Fruit fly (Drosophila melanogaster) whole organism, wandering third instar larva: ENCODE measurements around the gene H2.0.

Experiments
- Abd-B ChIP-seq: fragments of >200 bp; optimal IDR thresholded peaks from 2 replicates; lab custom pipeline; 2017; ENCODE audit warnings: missing biosample characterization, missing genetic modification characterization
- CG32264 ChIP-seq: fragments of 200-800 bp; sonication (Bioruptor generic); optimal IDR thresholded peaks from 2 replicates; lab custom pipeline; 2016; ENCODE audit warnings: missing biosample characterization, missing genetic modification characterization
- CG9705 ChIP-seq: fragments of 200-800 bp; sonication (Bioruptor generic); optimal IDR thresholded peaks from 2 replicates; lab custom pipeline; 2018; ENCODE audit warnings: missing biosample characterization, mild to moderate bottlenecking, missing genetic modification characterization
- CrebA ChIP-seq: fragments of 200-800 bp; sonication (Bioruptor generic); optimal IDR thresholded peaks from 2 replicates; lab custom pipeline; 2016; ENCODE audit warnings: missing biosample characterization, mild to moderate bottlenecking, missing genetic modification characterization, borderline replicate concordance
- Dfd ChIP-seq: fragments of >200 bp; optimal IDR thresholded peaks from 2 replicates; lab custom pipeline; 2017; ENCODE audit warnings: missing biosample characterization, missing genetic modification characterization
- Dif ChIP-seq: fragments of 200-275, 200-300 bp; sonication (Bioruptor generic); optimal IDR thresholded peaks from 2 replicates; lab custom pipeline; 2018; ENCODE audit warnings: missing biosample characterization, missing genetic modification characterization; ENCODE audit not compliant: partially characterized antibody
- GATAd ChIP-seq: sonication (Bioruptor generic); optimal IDR thresholded peaks from 2 replicates; lab custom pipeline; 2016; ENCODE audit warnings: missing biosample characterization, missing genetic modification characterization
- HLH106 ChIP-seq: fragments of 200-800 bp; optimal IDR thresholded peaks from 3 replicates; lab custom pipeline; 2019; ENCODE audit warnings: missing biosample characterization, mild to moderate bottlenecking, missing genetic modification characterization, moderate library complexity
- Hnf4 ChIP-seq: fragments of 200-800 bp; sonication (Bioruptor generic); optimal IDR thresholded peaks from 2 replicates; lab custom pipeline; 2016; ENCODE audit warnings: missing biosample characterization, mild to moderate bottlenecking, missing genetic modification characterization
- Hr78 ChIP-seq: fragments of >200 bp; optimal IDR thresholded peaks from 2 replicates; lab custom pipeline; 2017; ENCODE audit warnings: missing biosample characterization, missing genetic modification characterization
- Hr83 ChIP-seq: fragments of 200-300 bp; sonication (Bioruptor generic); optimal IDR thresholded peaks from 2 replicates; lab custom pipeline; 2016; ENCODE audit warnings: missing biosample characterization, mild to moderate bottlenecking, missing genetic modification characterization, moderate library complexity; ENCODE audit not compliant: poor library complexity, severe bottlenecking
- Jra ChIP-seq: sonication (Bioruptor generic); optimal IDR thresholded peaks from 2 replicates; lab custom pipeline; 2016; ENCODE audit warnings: missing biosample characterization, missing genetic modification characterization
- Mio ChIP-seq: sonication (Bioruptor generic); optimal IDR thresholded peaks from 2 replicates; lab custom pipeline; 2016; ENCODE audit warnings: missing biosample characterization, missing genetic modification characterization
- Myc ChIP-seq: fragments of >200 bp; optimal IDR thresholded peaks from 2 replicates; lab custom pipeline; 2017
- N ChIP-seq: fragments of >200 bp; optimal IDR thresholded peaks from 2 replicates; lab custom pipeline; 2018; ENCODE audit warnings: missing biosample characterization, missing external identifiers, missing genetic modification characterization
- OdsH ChIP-seq: fragments of 200-800 bp; sonication (Bioruptor generic); optimal IDR thresholded peaks from 2 replicates; lab custom pipeline; 2016; ENCODE audit warnings: missing biosample characterization, mild to moderate bottlenecking, missing genetic modification characterization
- Rel ChIP-seq, 2 experiments: fragments of 200-800 bp; sonication (Bioruptor generic) in 1 of 2; optimal IDR thresholded peaks; 2 replicates in 1 of 2; 3 replicates in 1 of 2; lab custom pipeline; 2016 to 2019; ENCODE audit warnings: mild to moderate bottlenecking in 2 of 2, missing biosample characterization in 2 of 2, missing genetic modification characterization in 2 of 2, moderate library complexity in 1 of 2
- Sp1 ChIP-seq: fragments of 200-800 bp; sonication (Bioruptor generic); optimal IDR thresholded peaks from 3 replicates; lab custom pipeline; 2019; ENCODE audit warnings: missing biosample characterization, mild to moderate bottlenecking, missing genetic modification characterization, moderate library complexity
- Vsx2 ChIP-seq: fragments of 200-300, 225-300 bp; sonication (Bioruptor generic); optimal IDR thresholded peaks from 2 replicates; lab custom pipeline; 2018; ENCODE audit warnings: missing biosample characterization, missing genetic modification characterization; ENCODE audit not compliant: partially characterized antibody
- br ChIP-seq: fragments of 200-800 bp; sonication (Bioruptor generic); optimal IDR thresholded peaks from 2 replicates; lab custom pipeline; 2016; ENCODE audit warnings: missing biosample characterization, missing genetic modification characterization
- brk ChIP-seq: fragments of 200-800 bp; sonication (Bioruptor generic); optimal IDR thresholded peaks from 2 replicates; lab custom pipeline; 2016; ENCODE audit warnings: missing biosample characterization, mild to moderate bottlenecking, missing genetic modification characterization
- dl ChIP-seq, 2 experiments: fragments of 175-275, 200-275 bp in 1 of 2; fragments of 200-275 bp in 1 of 2; sonication (Bioruptor generic); optimal IDR thresholded peaks; lab custom pipeline; 2018; ENCODE audit warnings: mild to moderate bottlenecking in 2 of 2, missing biosample characterization in 2 of 2, missing genetic modification characterization in 2 of 2, moderate library complexity in 2 of 2; ENCODE audit not compliant: partially characterized antibody in 2 of 2, insufficient read depth in 1 of 2
- dmrt93B ChIP-seq: fragments of 200-800 bp; sonication (Bioruptor generic); optimal IDR thresholded peaks from 2 replicates; lab custom pipeline; 2018; ENCODE audit warnings: missing biosample characterization, mild to moderate bottlenecking, missing genetic modification characterization
- dsf ChIP-seq: sonication (Bioruptor generic); optimal IDR thresholded peaks from 2 replicates; lab custom pipeline; 2016; ENCODE audit warnings: missing biosample characterization, missing genetic modification characterization, borderline replicate concordance
- ey ChIP-seq: fragments of 200-800 bp; sonication (Bioruptor generic); optimal IDR thresholded peaks from 2 replicates; lab custom pipeline; 2016; ENCODE audit warnings: missing biosample characterization, missing genetic modification characterization
- foxo ChIP-seq, 2 experiments: fragments of 200-800 bp; sonication (Bioruptor generic); optimal IDR thresholded peaks; 2 replicates in 1 of 2; 3 replicates in 1 of 2; lab custom pipeline; 2016 to 2017; ENCODE audit warnings: missing biosample characterization in 2 of 2, missing genetic modification characterization in 2 of 2
- fru ChIP-seq: fragments of 200-800 bp; sonication (Bioruptor generic); optimal IDR thresholded peaks from 3 replicates; lab custom pipeline; 2016; ENCODE audit warnings: missing biosample characterization, mild to moderate bottlenecking, missing genetic modification characterization
- h ChIP-seq: fragments of 200-800 bp; sonication (Bioruptor generic); optimal IDR thresholded peaks from 3 replicates; lab custom pipeline; 2016; ENCODE audit warnings: missing biosample characterization, mild to moderate bottlenecking, missing genetic modification characterization
- jim ChIP-seq: fragments of 175-275, 200-325 bp; sonication (Bioruptor generic); optimal IDR thresholded peaks from 2 replicates; lab custom pipeline; 2016; ENCODE audit warnings: missing biosample characterization, mild to moderate bottlenecking, missing genetic modification characterization
- lola ChIP-seq: fragments of >200 bp; optimal IDR thresholded peaks from 2 replicates; lab custom pipeline; 2017; ENCODE audit warnings: missing biosample characterization, missing genetic modification characterization
- pan ChIP-seq: fragments of >200 bp; optimal IDR thresholded peaks from 2 replicates; lab custom pipeline; 2017
- psq ChIP-seq: fragments of 200-800 bp; sonication (Bioruptor generic); optimal IDR thresholded peaks from 3 replicates; lab custom pipeline; 2017; ENCODE audit warnings: missing biosample characterization, mild to moderate bottlenecking, missing genetic modification characterization, moderate library complexity
- rgr ChIP-seq: fragments of 200-800 bp; sonication (Bioruptor generic); optimal IDR thresholded peaks from 3 replicates; lab custom pipeline; 2016; ENCODE audit warnings: missing biosample characterization, mild to moderate bottlenecking, missing genetic modification characterization
- sage ChIP-seq: fragments of 200-800 bp; sonication (Bioruptor generic); optimal IDR thresholded peaks from 2 replicates; lab custom pipeline; 2016; ENCODE audit warnings: missing biosample characterization, mild to moderate bottlenecking, missing genetic modification characterization
- sv ChIP-seq: fragments of 200-800 bp; sonication (Bioruptor generic); optimal IDR thresholded peaks from 3 replicates; lab custom pipeline; 2016; ENCODE audit warnings: missing biosample characterization, missing genetic modification characterization
- tai ChIP-seq: sonication (Bioruptor generic); optimal IDR thresholded peaks from 2 replicates; lab custom pipeline; 2016; ENCODE audit warnings: missing biosample characterization, missing genetic modification characterization
- usp ChIP-seq: fragments of >200 bp; optimal IDR thresholded peaks from 2 replicates; lab custom pipeline; 2017; ENCODE audit warnings: missing biosample characterization, missing genetic modification characterization
- woc ChIP-seq: sonication (Bioruptor generic); optimal IDR thresholded peaks from 2 replicates; lab custom pipeline; 2016; ENCODE audit warnings: missing biosample characterization, mild to moderate bottlenecking, missing genetic modification characterization

H2.0 gene

dm6 chr2L:5986094-5986493 is 33.1 kb downstream of the H2.0 start, which contains the start of gene ifc:
ifc (plus strand) TSS chr2L:5986348.
- TF ChIP-seq dsf (GFP tag; lab: Kevin White, UChicago) (no peak), rgr (GFP tag; lab: Kevin White, UChicago) (peak; percentile 54), fru (GFP tag; lab: Kevin White, UChicago) (peak; percentile 47), br (GFP tag; lab: Kevin White, UChicago) (peak; percentile 53), Hr83 (peak; percentile 87), CrebA (GFP tag; lab: Kevin White, UChicago) (no peak), dmrt93B (GFP tag; lab: Kevin White, UChicago) (no peak), N (peak; percentile 98), Myc (lab: Kevin White, UChicago) (no peak), usp (no peak), HLH106 (tag; lab: Kevin White, UChicago) (peak; percentile 60), CG32264 (GFP tag; lab: Kevin White, UChicago) (no peak), foxo (GFP tag; optimal IDR thresholded peaks at IDR 0.05; lab: Kevin White, UChicago) (peak in 1 of 2 experiments; percentile 52), woc (GFP tag; lab: Kevin White, UChicago) (peak; percentile 39), OdsH (GFP tag; lab: Kevin White, UChicago) (peak; percentile 51), Hr78 (GFP tag; lab: Kevin White, UChicago) (peak; percentile 66), tai (GFP tag; lab: Kevin White, UChicago) (no peak), jim (GFP tag; lab: Kevin White, UChicago) (no peak), Hnf4 (GFP tag; lab: Kevin White, UChicago) (no peak), CG9705 (peak; percentile 10), h (peak; percentile 64), brk (GFP tag; lab: Kevin White, UChicago) (no peak), dl (GFP tag; optimal IDR thresholded peaks at IDR 0.05; lab: Kevin White, UChicago; ENCODE audit: insufficient read depth in 1 of 2, partially characterized antibody in 2 of 2) (no peak), lola (GFP tag; lab: Kevin White, UChicago) (no peak), Dfd (no peak), GATAd (no peak), Jra (GFP tag; lab: Kevin White, UChicago) (no peak), sv (GFP tag; lab: Kevin White, UChicago) (peak; percentile 42), psq (GFP tag; lab: Kevin White, UChicago) (peak; percentile 30), Rel (GFP tag; optimal IDR thresholded peaks at IDR 0.05; lab: Kevin White, UChicago) (no peak), Rel (tag; optimal IDR thresholded peaks at IDR 0.05; lab: Kevin White, UChicago) (peak; percentile 46), Dif (GFP tag; lab: Kevin White, UChicago) (peak; percentile 61), Vsx2 (GFP tag; lab: Kevin White, UChicago) (no peak), ey (GFP tag; lab: Kevin White, UChicago) (peak; percentile 30), Mio (GFP tag; lab: Kevin White, UChicago) (no peak), Sp1 (GFP tag; lab: Kevin White, UChicago) (peak; percentile 8), sage (GFP tag; lab: Kevin White, UChicago) (no peak), pan (no peak), Abd-B (GFP tag; lab: Kevin White, UChicago) (no peak)

- peak; percentile 20 for TF ChIP-seq Dif (GFP tag; lab: Kevin White, UChicago)
- peak; percentile 56 to 59 for TF ChIP-seq dl (GFP tag; optimal IDR thresholded peaks at IDR 0.05; lab: Kevin White, UChicago; ENCODE audit: insufficient read depth in 1 of 2, partially characterized antibody in 2 of 2)
- peak; percentile 27 for TF ChIP-seq Jra (GFP tag; lab: Kevin White, UChicago)
- TF ChIP-seq psq (GFP tag; lab: Kevin White, UChicago), result no peak
Observed at dm6 chr2L:5983236-5983635, 36.0 kb downstream of the H2.0 start.
